Fruit fly (Drosophila melanogaster): ENCODE data around the gene CG4982.

The CG4982 gene

dm6 chr3L:16303078-16303477 lies 1.8 kb downstream of the CG4982 start, which contains the start of gene CG13044:
Gene CG13044 (minus strand): TSS chr3L:16303178.
- TF ChIP-seq h (GFP tag; optimal IDR thresholded peaks at IDR 0.05) (no peak), Rel (GFP tag; optimal IDR thresholded peaks at IDR 0.05) (no peak), Rel (tag; optimal IDR thresholded peaks at IDR 0.05) (no peak), Dif (GFP tag; optimal IDR thresholded peaks at IDR 0.05; ENCODE audit: partially characterized antibody) (no peak), brk (GFP tag; optimal IDR thresholded peaks at IDR 0.05) (no peak), HLH106 (tag; optimal IDR thresholded peaks at IDR 0.05) (no peak), Vsx2 (GFP tag; optimal IDR thresholded peaks at IDR 0.05; ENCODE audit: partially characterized antibody) (no peak)

- TF ChIP-seq tai (GFP tag; optimal IDR thresholded peaks at IDR 0.05), result no peak
- TF ChIP-seq ey (GFP tag; optimal IDR thresholded peaks at IDR 0.05), result no peak
- no peak for TF ChIP-seq Hr83 (GFP tag; optimal IDR thresholded peaks at IDR 0.05; ENCODE audit: poor library complexity, severe bottlenecking)
- TF ChIP-seq brk (GFP tag; optimal IDR thresholded peaks at IDR 0.05), result no peak
- no peak for TF ChIP-seq psq (GFP tag; optimal IDR thresholded peaks at IDR 0.05)
- TF ChIP-seq GATAd (GFP tag; optimal IDR thresholded peaks at IDR 0.05), result no peak
- TF ChIP-seq usp (GFP tag; optimal IDR thresholded peaks at IDR 0.05), result no peak
- no peak for TF ChIP-seq Hnf4 (GFP tag; optimal IDR thresholded peaks at IDR 0.05)
- TF ChIP-seq dl (GFP tag; optimal IDR thresholded peaks at IDR 0.05; ENCODE audit: insufficient read depth in 1 of 2, partially characterized antibody in 2 of 2), result no peak
- TF ChIP-seq foxo (GFP tag; optimal IDR thresholded peaks at IDR 0.05), result no peak
- TF ChIP-seq br (GFP tag; optimal IDR thresholded peaks at IDR 0.05), result no peak
- no peak for TF ChIP-seq sage (GFP tag; optimal IDR thresholded peaks at IDR 0.05)
- TF ChIP-seq CrebA (GFP tag; optimal IDR thresholded peaks at IDR 0.05; ENCODE audit: borderline replicate concordance), result no peak
- TF ChIP-seq Hr78 (GFP tag; optimal IDR thresholded peaks at IDR 0.05), result no peak
- no peak for TF ChIP-seq sv (GFP tag; optimal IDR thresholded peaks at IDR 0.05)
- no peak for TF ChIP-seq pan (optimal IDR thresholded peaks at IDR 0.05)
- TF ChIP-seq N (GFP tag; optimal IDR thresholded peaks at IDR 0.05), result no peak
- no peak for TF ChIP-seq dsf (GFP tag; optimal IDR thresholded peaks at IDR 0.05; ENCODE audit: borderline replicate concordance)
- no peak for TF ChIP-seq Sp1 (GFP tag; optimal IDR thresholded peaks at IDR 0.05)
Observed at dm6 chr3L:16303982-16304381, 2.7 kb downstream of the CG4982 start, which contains the start of gene CG43249. Gene CG43249 (plus strand): TSS chr3L:16304282.

dm6 chr3L:16305820-16306650 lies 4.8 kb downstream of the CG4982 start, which contains the start of the genes CG13043 and CG13063:
Gene CG13043 (minus strand): TSS chr3L:16305870.
Gene CG13063 (plus strand): TSS chr3L:16306600.
- TF ChIP-seq Rel (GFP tag; optimal IDR thresholded peaks at IDR 0.05) (no peak), Rel (tag; optimal IDR thresholded peaks at IDR 0.05) (no peak), tai (GFP tag; optimal IDR thresholded peaks at IDR 0.05) (no peak), Hnf4 (GFP tag; optimal IDR thresholded peaks at IDR 0.05) (no peak), lola (GFP tag; optimal IDR thresholded peaks at IDR 0.05) (no peak), psq (GFP tag; optimal IDR thresholded peaks at IDR 0.05) (no peak), CG9705 (GFP tag; optimal IDR thresholded peaks at IDR 0.05) (no peak), usp (GFP tag; optimal IDR thresholded peaks at IDR 0.05) (no peak), Jra (GFP tag; optimal IDR thresholded peaks at IDR 0.05) (no peak), Abd-B (GFP tag; optimal IDR thresholded peaks at IDR 0.05) (no peak), Mio (GFP tag; optimal IDR thresholded peaks at IDR 0.05) (no peak), Myc (optimal IDR thresholded peaks at IDR 0.05) (no peak), fru (GFP tag; optimal IDR thresholded peaks at IDR 0.05) (no peak), sv (GFP tag; optimal IDR thresholded peaks at IDR 0.05) (no peak), sage (GFP tag; optimal IDR thresholded peaks at IDR 0.05) (no peak), Hr78 (GFP tag; optimal IDR thresholded peaks at IDR 0.05) (no peak), Dif (GFP tag; optimal IDR thresholded peaks at IDR 0.05; ENCODE audit: partially characterized antibody) (no peak), OdsH (GFP tag; optimal IDR thresholded peaks at IDR 0.05) (no peak), N (GFP tag; optimal IDR thresholded peaks at IDR 0.05) (no peak)

- TF ChIP-seq Sp1 (GFP tag; optimal IDR thresholded peaks at IDR 0.05), result no peak
- TF ChIP-seq Rel (GFP tag; optimal IDR thresholded peaks at IDR 0.05), result no peak
- TF ChIP-seq Rel (tag; optimal IDR thresholded peaks at IDR 0.05), result no peak
- TF ChIP-seq usp (GFP tag; optimal IDR thresholded peaks at IDR 0.05), result no peak
- TF ChIP-seq Dif (GFP tag; optimal IDR thresholded peaks at IDR 0.05; ENCODE audit: partially characterized antibody), result no peak
- TF ChIP-seq HLH106 (tag; optimal IDR thresholded peaks at IDR 0.05), result no peak
- no peak for TF ChIP-seq lola (GFP tag; optimal IDR thresholded peaks at IDR 0.05)
- no peak for TF ChIP-seq Vsx2 (GFP tag; optimal IDR thresholded peaks at IDR 0.05; ENCODE audit: partially characterized antibody)
- TF ChIP-seq GATAd (GFP tag; optimal IDR thresholded peaks at IDR 0.05), result no peak
- no peak for TF ChIP-seq ey (GFP tag; optimal IDR thresholded peaks at IDR 0.05)
- TF ChIP-seq fru (GFP tag; optimal IDR thresholded peaks at IDR 0.05), result no peak
- TF ChIP-seq dsf (GFP tag; optimal IDR thresholded peaks at IDR 0.05; ENCODE audit: borderline replicate concordance), result no peak
- TF ChIP-seq foxo (GFP tag; optimal IDR thresholded peaks at IDR 0.05), result no peak
- TF ChIP-seq dmrt93B (GFP tag; optimal IDR thresholded peaks at IDR 0.05), result no peak
- no peak for TF ChIP-seq CG32264 (GFP tag; optimal IDR thresholded peaks at IDR 0.05)
- TF ChIP-seq Jra (GFP tag; optimal IDR thresholded peaks at IDR 0.05), result no peak
- TF ChIP-seq Dfd (GFP tag; optimal IDR thresholded peaks at IDR 0.05), result no peak
- TF ChIP-seq pan (optimal IDR thresholded peaks at IDR 0.05), result no peak
Observed at dm6 chr3L:16308380-16308779, 7.1 kb downstream of the CG4982 start, which contains the start of gene CG13042. Gene CG13042 (minus strand): TSS chr3L:16308480.

All from whole organism, wandering third instar larva.